Worm (Caenorhabditis elegans): Measurements from ENCODE around the gene sra-10.

Gene sra-10

DNA sequence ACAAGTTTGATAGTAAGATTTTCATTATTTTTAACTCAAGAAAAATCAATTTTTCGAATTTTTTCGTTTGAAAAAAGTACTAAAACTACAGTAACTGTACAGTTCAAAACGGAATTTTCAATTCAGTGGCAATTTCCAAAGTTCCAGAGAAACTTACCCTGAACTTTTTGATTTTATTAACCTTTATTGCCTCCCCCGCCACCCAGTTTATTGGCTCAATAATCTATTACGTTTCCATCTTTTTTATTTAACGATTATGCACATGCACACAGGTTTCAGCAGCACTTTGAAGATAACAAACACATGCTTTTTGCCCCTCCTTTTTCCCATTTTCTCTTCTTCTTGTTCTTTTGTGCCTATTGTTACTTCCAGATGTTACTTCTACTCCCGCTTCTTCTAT is 14.3 kb downstream of the sra-10 start, which contains the start of gene lurp-1:
lurp-1 (plus strand) TSS at position 301 of the 400 bp plus-strand sequence.
- TF ChIP-seq nhr-129 (tag; optimal IDR thresholded peaks at IDR 0.05) (no peak), nhr-11 (tag; optimal IDR thresholded peaks at IDR 0.05) (no peak), skn-1 (tag; optimal IDR thresholded peaks at IDR 0.05) (no peak), unc-39 (tag; optimal IDR thresholded peaks at IDR 0.05) (no peak), blmp-1 (tag; optimal IDR thresholded peaks at IDR 0.05; ENCODE audit: insufficient read depth) (no peak), ceh-82 (tag; optimal IDR thresholded peaks at IDR 0.05) (no peak), R02D3.7 (tag; optimal IDR thresholded peaks at IDR 0.05) (no peak)

DNA sequence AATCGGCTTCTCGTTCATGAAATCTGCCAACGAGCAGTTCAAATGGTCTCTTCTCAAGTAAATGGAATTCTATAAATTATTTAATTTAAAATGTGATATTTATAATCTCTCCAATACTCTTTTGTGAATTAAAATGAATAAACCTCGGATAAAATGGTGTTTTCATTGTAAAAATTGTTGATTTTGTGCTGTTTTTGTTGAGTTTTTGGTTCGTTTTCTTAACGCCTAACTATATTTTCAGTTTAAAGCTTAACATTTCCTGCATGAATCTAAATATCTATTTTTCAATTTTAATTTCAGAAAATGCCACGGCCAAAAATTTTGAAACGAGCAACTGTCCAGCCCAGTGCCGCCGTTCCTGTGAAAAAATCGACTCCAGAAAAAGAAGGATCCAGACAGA is 21.3 kb downstream of the sra-10 start, which contains the start of gene orc-2:
orc-2 (plus strand) TSS at position 301 of the 400 bp plus-strand sequence.
- TF ChIP-seq nhr-6 (tag; optimal IDR thresholded peaks at IDR 0.05) (no peak), ama-1 (optimal IDR thresholded peaks at IDR 0.05) (no peak), egl-27 (tag; optimal IDR thresholded peaks at IDR 0.05) (no peak), ztf-1 (GFP tag; conservative IDR thresholded peaks at IDR 0.05) (no peak)

DNA sequence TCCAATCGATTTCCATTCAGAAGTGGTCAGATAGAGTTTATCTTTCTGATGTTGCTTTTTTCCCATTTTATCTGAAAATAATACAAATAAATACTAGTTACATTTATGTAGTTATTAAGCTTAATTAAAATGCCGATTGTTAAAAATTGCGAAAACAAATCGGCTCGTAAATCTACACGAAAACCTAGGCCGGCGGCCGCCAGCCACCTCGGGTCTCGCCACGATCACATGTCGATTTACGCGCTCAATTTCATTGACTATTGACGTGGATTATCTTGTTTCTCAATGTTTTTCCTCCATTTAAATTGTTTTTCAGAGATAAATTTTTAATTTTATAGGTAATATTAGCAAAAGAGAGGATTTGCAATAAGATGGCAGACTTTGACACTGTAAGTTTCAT is 22.4 kb downstream of the sra-10 start, which contains the start of the genes cyn-4 and copz-1:
cyn-4 (minus strand) TSS at position 71 of the 400 bp plus-strand sequence.
copz-1 (plus strand) TSS at position 339 of the 400 bp plus-strand sequence.
- peak; percentile 90 for TF ChIP-seq unc-55 (GFP tag; optimal IDR thresholded peaks at IDR 0.05)
- no peak for TF ChIP-seq skn-1 (tag; optimal IDR thresholded peaks at IDR 0.05)
- TF ChIP-seq crh-2 (tag; optimal IDR thresholded peaks at IDR 0.05), result peak; percentile 92
- peak; percentile 78 for TF ChIP-seq lin-13 (GFP tag; optimal IDR thresholded peaks at IDR 0.05)
- TF ChIP-seq alr-1 (tag; optimal IDR thresholded peaks at IDR 0.05), result no peak
- TF ChIP-seq nhr-237 (tag; optimal IDR thresholded peaks at IDR 0.05), result no peak
- TF ChIP-seq sma-3 (GFP tag; optimal IDR thresholded peaks at IDR 0.05), result peak; percentile 86
- no peak for TF ChIP-seq mdl-1 (tag; optimal IDR thresholded peaks at IDR 0.05)
- TF ChIP-seq ZK546.5 (tag; optimal IDR thresholded peaks at IDR 0.05), result no peak
- no peak for TF ChIP-seq nhr-10 (tag; optimal IDR thresholded peaks at IDR 0.05)
- peak; percentile 74 for TF ChIP-seq gmeb-1 (tag; optimal IDR thresholded peaks at IDR 0.05)
- TF ChIP-seq elt-1 (tag; optimal IDR thresholded peaks at IDR 0.05), result no peak
- TF ChIP-seq lin-11 (tag; optimal IDR thresholded peaks at IDR 0.05), result peak; percentile 88
- TF ChIP-seq egl-27 (tag; optimal IDR thresholded peaks at IDR 0.05), result no peak
- TF ChIP-seq nhr-25 (tag; optimal IDR thresholded peaks at IDR 0.05), result peak; percentile 72
- TF ChIP-seq snpc-4 (tag; optimal IDR thresholded peaks at IDR 0.05), result peak; percentile 11
- TF ChIP-seq nhr-11 (tag; optimal IDR thresholded peaks at IDR 0.05), result no peak
- TF ChIP-seq nhr-23 (tag; optimal IDR thresholded peaks at IDR 0.05), result no peak
- no peak for TF ChIP-seq ztf-1 (GFP tag; conservative IDR thresholded peaks at IDR 0.05)
- no peak for TF ChIP-seq blmp-1 (tag; optimal IDR thresholded peaks at IDR 0.05; ENCODE audit: insufficient read depth)
- peak; percentile 44 for TF ChIP-seq ztf-4 (tag; optimal IDR thresholded peaks at IDR 0.05)
- peak; percentile 57 for TF ChIP-seq ceh-16 (tag; optimal IDR thresholded peaks at IDR 0.05)
- no peak for TF ChIP-seq lin-39 (tag; optimal IDR thresholded peaks at IDR 0.05)
- no peak for TF ChIP-seq mbf-1 (tag; optimal IDR thresholded peaks at IDR 0.05)
- TF ChIP-seq R02D3.7 (tag; optimal IDR thresholded peaks at IDR 0.05), result peak; percentile 94
- TF ChIP-seq sem-4 (tag; optimal IDR thresholded peaks at IDR 0.05), result peak; percentile 58
- TF ChIP-seq F13H6.1 (tag; optimal IDR thresholded peaks at IDR 0.05), result peak; percentile 79
- TF ChIP-seq ztf-11 (tag; optimal IDR thresholded peaks at IDR 0.05), result no peak
- TF ChIP-seq fos-1 (tag; optimal IDR thresholded peaks at IDR 0.05), result peak; percentile 53
- no peak for TF ChIP-seq ama-1 (optimal IDR thresholded peaks at IDR 0.05)
- TF ChIP-seq nhr-77 (tag; optimal IDR thresholded peaks at IDR 0.05), result no peak
- TF ChIP-seq nhr-12 (tag; optimal IDR thresholded peaks at IDR 0.05), result no peak
- peak; percentile 87 for TF ChIP-seq sma-9 (GFP tag; optimal IDR thresholded peaks at IDR 0.05)
- no peak for TF ChIP-seq sma-9 (tag; optimal IDR thresholded peaks at IDR 0.05)
- no peak for TF ChIP-seq Y55F3AM.14 (GFP tag; optimal IDR thresholded peaks at IDR 0.05)
- TF ChIP-seq zag-1 (tag; optimal IDR thresholded peaks at IDR 0.05), result no peak
- peak; percentile 79 to 95 for TF ChIP-seq lsy-2 (tag; optimal IDR thresholded peaks at IDR 0.05)
- TF ChIP-seq ceh-82 (tag; optimal IDR thresholded peaks at IDR 0.05), result peak; percentile 22
- peak; percentile 88 for TF ChIP-seq C34F6.9 (tag; optimal IDR thresholded peaks at IDR 0.05)
- TF ChIP-seq unc-39 (tag; optimal IDR thresholded peaks at IDR 0.05), result no peak
- TF ChIP-seq elt-3 (tag; optimal IDR thresholded peaks at IDR 0.05), result no peak
- TF ChIP-seq dmd-4 (tag; optimal IDR thresholded peaks at IDR 0.05), result no peak
- TF ChIP-seq nhr-129 (tag; optimal IDR thresholded peaks at IDR 0.05), result peak; percentile 48
- peak; percentile 60 for TF ChIP-seq nhr-21 (tag; optimal IDR thresholded peaks at IDR 0.05)
- TF ChIP-seq nhr-6 (tag; optimal IDR thresholded peaks at IDR 0.05), result no peak
- TF ChIP-seq mab-5 (tag; optimal IDR thresholded peaks at IDR 0.05), result peak; percentile 42
